Worm (Caenorhabditis elegans): ENCODE measurements around the gene C09E7.4.

DNA sequence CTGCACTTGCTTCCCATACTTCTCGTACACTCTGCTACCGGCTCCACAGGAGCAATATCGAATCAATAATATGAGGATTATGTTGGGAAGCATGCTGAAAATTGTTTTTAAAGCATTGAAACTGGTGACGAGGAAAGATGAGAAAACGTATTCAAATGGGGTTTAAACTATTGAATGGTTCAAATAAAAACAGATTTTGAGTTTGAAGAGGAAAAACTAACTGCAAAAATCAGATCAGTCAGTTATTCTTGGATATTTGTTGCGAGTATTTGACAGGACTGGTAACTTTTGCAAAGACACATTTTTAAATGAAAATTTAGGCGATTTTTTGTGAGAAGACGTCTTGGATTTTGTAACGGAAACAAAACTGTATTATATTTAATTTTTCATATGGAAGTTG lies 22.1 kb downstream of the C09E7.4 start, which contains the start of gene acr-5:
- TF ChIP-seq pes-1 (GFP tag; IDR thresholded peaks at IDR 0.05) (no peak), F13C5.2 (tag; optimal IDR thresholded peaks at IDR 0.05) (no peak), ceh-36 (tag; optimal IDR thresholded peaks at IDR 0.05) (no peak), hmg-4 (GFP tag; optimal IDR thresholded peaks at IDR 0.05) (no peak), scrt-1 (GFP tag; IDR thresholded peaks at IDR 0.05) (no peak), ama-1 (optimal IDR thresholded peaks at IDR 0.05) (no peak), hnd-1 (tag; optimal IDR thresholded peaks at IDR 0.05) (no peak), tra-4 (tag; optimal IDR thresholded peaks at IDR 0.05) (no peak), tbx-37 (GFP tag; conservative IDR thresholded peaks at IDR 0.05) (no peak), aly-1 (tag; optimal IDR thresholded peaks at IDR 0.05) (no peak), B0310.2 (tag; optimal IDR thresholded peaks at IDR 0.05) (no peak), hmbx-1 (tag; optimal IDR thresholded peaks at IDR 0.05) (no peak)
